Comparison of ENCODE assay signal across 4 fruit fly cellular contexts in genomic region chr3L:15768947-15769389, dm6.
TF ChIP-seq lines count a peak whose summit lies in the region.

No protein-coding gene starts in this region.

- no peak for TF ChIP-seq CTCF in whole organism, embryonic (GFP tag; optimal IDR thresholded peaks at IDR 0.05; lab: Kevin White, UChicago)

TF ChIP-seq in whole organism, embryonic, 481 proteins besides CTCF, POLR2A, EP300 and RAD21 (continues in another document):
- TF ChIP-seq CG18619 (GFP tag; optimal IDR thresholded peaks at IDR 0.05; lab: Kevin White, UChicago) (peak; percentile 46), nmo (GFP tag; optimal IDR thresholded peaks at IDR 0.05; lab: Kevin White, UChicago) (peak; percentile 84), fd64A (GFP tag; optimal IDR thresholded peaks at IDR 0.05; lab: Kevin White, UChicago) (no peak), CG18599 (GFP tag; optimal IDR thresholded peaks at IDR 0.05; lab: Kevin White, UChicago) (peak; percentile 74), CG4820 (GFP tag; optimal IDR thresholded peaks at IDR 0.05; lab: Kevin White, UChicago) (peak; percentile 71), CG7556 (GFP tag; optimal IDR thresholded peaks at IDR 0.05; lab: Kevin White, UChicago) (peak; percentile 70), CG3281 (GFP tag; optimal IDR thresholded peaks at IDR 0.05; lab: Kevin White, UChicago) (peak; percentile 43), sob (GFP tag; IDR thresholded peaks at IDR 0.05; lab: Robert Waterston, UW) (peak; percentile 32; the same call in 1 of the 2 replicates), Xbp1 (GFP tag; optimal IDR thresholded peaks at IDR 0.05; lab: Kevin White, UChicago) (peak; percentile 61), CG12155 (GFP tag; optimal IDR thresholded peaks at IDR 0.05; lab: Kevin White, UChicago) (peak; percentile 34), dysf (GFP tag; IDR thresholded peaks at IDR 0.05; lab: Robert Waterston, UW) (peak; percentile 51; the same call in 1 of the 3 replicates), luna (GFP tag; optimal IDR thresholded peaks at IDR 0.05; lab: Kevin White, UChicago) (no peak), CG11504 (tag; optimal IDR thresholded peaks at IDR 0.05; lab: Kevin White, UChicago) (peak; percentile 85), grau (tag; optimal IDR thresholded peaks at IDR 0.05; lab: Kevin White, UChicago) (peak; percentile 74), CG8388 (GFP tag; optimal IDR thresholded peaks at IDR 0.05; lab: Kevin White, UChicago) (peak; percentile 64), CG17612 (GFP tag; IDR thresholded peaks at IDR 0.05; lab: Robert Waterston, UW) (no peak), ssp (GFP tag; IDR thresholded peaks at IDR 0.05; lab: Robert Waterston, UW) (peak; percentile 37), cwo (GFP tag; optimal IDR thresholded peaks at IDR 0.05; lab: Kevin White, UChicago) (peak; percentile 21), CoRest (tag; optimal IDR thresholded peaks at IDR 0.05; lab: Kevin White, UChicago) (peak; percentile 78), CG1529 (GFP tag; optimal IDR thresholded peaks at IDR 0.05; lab: Kevin White, UChicago) (peak; percentile 38), otp (GFP tag; IDR thresholded peaks at IDR 0.05; lab: Robert Waterston, UW) (peak; percentile 65; the same call in 1 of the 3 replicates), oc (tag; optimal IDR thresholded peaks at IDR 0.05; lab: Kevin White, UChicago) (peak; percentile 56)

TF ChIP-seq in whole organism, prepupa, 60 proteins besides CTCF, POLR2A, EP300 and RAD21 (continues in another document):
- TF ChIP-seq ss (GFP tag; optimal IDR thresholded peaks at IDR 0.05; lab: Kevin White, UChicago) (peak in 1 of 2 experiments; percentile 37), CG8119 (GFP tag; IDR thresholded peaks at IDR 0.05; lab: Robert Waterston, UW) (peak; percentile 44; the same call in 1 of the 3 replicates), CG31627 (GFP tag; optimal IDR thresholded peaks at IDR 0.05; lab: Kevin White, UChicago) (no peak), CG6276 (GFP tag; optimal IDR thresholded peaks at IDR 0.05; lab: Kevin White, UChicago) (no peak), CG32006 (GFP tag; optimal IDR thresholded peaks at IDR 0.05; lab: Kevin White, UChicago) (peak; percentile 41), CG3032 (tag; optimal IDR thresholded peaks at IDR 0.05; lab: Kevin White, UChicago) (no peak), Blimp-1 (GFP tag; optimal IDR thresholded peaks at IDR 0.05; lab: Kevin White, UChicago) (no peak), CG7368 (GFP tag; optimal IDR thresholded peaks at IDR 0.05; lab: Kevin White, UChicago) (no peak), fkh (GFP tag; optimal IDR thresholded peaks at IDR 0.05; lab: Kevin White, UChicago) (no peak), CG3919 (GFP tag; optimal IDR thresholded peaks at IDR 0.05; lab: Kevin White, UChicago) (no peak), svp (GFP tag; lab: Kevin White, UChicago) (peak; percentile 54), esn (GFP tag; optimal IDR thresholded peaks at IDR 0.05; lab: Kevin White, UChicago) (no peak), Hr39 (GFP tag; optimal IDR thresholded peaks at IDR 0.05; lab: Kevin White, UChicago) (no peak), pdm3 (GFP tag; optimal IDR thresholded peaks at IDR 0.05; lab: Kevin White, UChicago) (no peak), Eip78C (GFP tag; lab: Kevin White, UChicago) (peak; percentile 65), Hr4 (GFP tag; optimal IDR thresholded peaks at IDR 0.05; lab: Kevin White, UChicago) (peak; percentile 7), cyc (GFP tag; optimal IDR thresholded peaks at IDR 0.05; lab: Kevin White, UChicago) (no peak), Eip93F (GFP tag; optimal IDR thresholded peaks at IDR 0.05; lab: Kevin White, UChicago) (no peak), CG6792 (GFP tag; optimal IDR thresholded peaks at IDR 0.05; lab: Kevin White, UChicago) (no peak), Ets96B (tag; optimal IDR thresholded peaks at IDR 0.05; lab: Kevin White, UChicago) (peak; percentile 25), CG10669 (GFP tag; optimal IDR thresholded peaks at IDR 0.05; lab: Kevin White, UChicago) (no peak), CG6808 (GFP tag; optimal IDR thresholded peaks at IDR 0.05; lab: Kevin White, UChicago) (no peak), CG11294 (GFP tag; IDR thresholded peaks at IDR 0.05; lab: Robert Waterston, UW) (no peak), Met (GFP tag; optimal IDR thresholded peaks at IDR 0.05; lab: Kevin White, UChicago) (no peak), CG34406 (GFP tag; optimal IDR thresholded peaks at IDR 0.05; lab: Kevin White, UChicago) (no peak)

TF ChIP-seq in whole organism, pupa, 21 proteins besides CTCF, POLR2A, EP300 and RAD21:
- no peak for TF ChIP-seq CG4496 (GFP tag; IDR thresholded peaks at IDR 0.05; lab: Robert Waterston, UW)
- TF ChIP-seq CG17806 (tag; optimal IDR thresholded peaks at IDR 0.05; lab: Kevin White, UChicago), result peak; percentile 1
- TF ChIP-seq CG10348 (GFP tag; IDR thresholded peaks at IDR 0.05; lab: Robert Waterston, UW), result no peak
- TF ChIP-seq rn (GFP tag; IDR thresholded peaks at IDR 0.05; lab: Robert Waterston, UW), result no peak
- TF ChIP-seq CG8159 (tag; optimal IDR thresholded peaks at IDR 0.05; lab: Kevin White, UChicago), result no peak
- TF ChIP-seq D1 (tag; optimal IDR thresholded peaks at IDR 0.05; lab: Kevin White, UChicago), result no peak
- TF ChIP-seq CG8301 (tag; optimal IDR thresholded peaks at IDR 0.05; lab: Kevin White, UChicago), result no peak
- TF ChIP-seq CG9948 (tag; optimal IDR thresholded peaks at IDR 0.05; lab: Kevin White, UChicago), result no peak
- no peak for TF ChIP-seq Pif1B (GFP tag; optimal IDR thresholded peaks at IDR 0.05; lab: Kevin White, UChicago)
- TF ChIP-seq CG14655 (GFP tag; optimal IDR thresholded peaks at IDR 0.05; lab: Kevin White, UChicago), result peak; percentile 27
- TF ChIP-seq Pif1A (GFP tag; optimal IDR thresholded peaks at IDR 0.05; lab: Kevin White, UChicago), result no peak

TF ChIP-seq in whole organism, wandering third instar larva, 38 proteins besides CTCF, POLR2A, EP300 and RAD21:
- TF ChIP-seq sv (GFP tag; optimal IDR thresholded peaks at IDR 0.05; lab: Kevin White, UChicago), result peak; percentile 15
- TF ChIP-seq GATAd (GFP tag; optimal IDR thresholded peaks at IDR 0.05; lab: Kevin White, UChicago), result no peak

Comparison
In these comparisons a context has a peak if more than half of its experiments do, and no peak if none do; other contexts are left out.
1. Of the 7 proteins assayed by ChIP-seq in both whole organism, embryonic and whole organism, prepupa: peak only in whole organism, embryonic: Blimp-1 and Sox102F; only in whole organism, prepupa: none; in both: none; in neither: 5.